Worm (Caenorhabditis elegans): ENCODE results near the gene mop-25.2.

DNA sequence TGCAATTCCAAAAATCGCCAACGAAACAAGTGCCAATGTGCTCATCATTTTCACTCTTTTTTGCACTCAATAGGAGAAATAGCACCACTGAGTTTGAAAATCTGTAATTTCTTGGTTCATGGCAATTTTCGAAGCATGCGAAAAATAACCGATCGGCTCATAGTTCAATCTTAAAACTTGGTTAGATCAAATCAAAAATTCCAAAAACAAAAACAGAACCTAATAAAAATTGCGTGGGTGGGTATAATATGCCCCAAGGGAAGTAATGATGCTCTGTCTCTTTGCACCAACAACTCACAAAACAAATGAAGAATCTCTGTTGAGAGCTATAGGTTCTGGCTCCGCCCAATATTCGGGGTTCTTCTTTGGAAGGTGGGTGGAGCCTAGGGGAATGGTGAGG, 11.7 kb downstream of the mop-25.2 start, which contains the start of gene nlp-11:
- TF ChIP-seq F22D6.2 (tag; optimal IDR thresholded peaks at IDR 0.05) (no peak), tlf-1 (GFP tag; optimal IDR thresholded peaks at IDR 0.05) (no peak), hlh-26 (GFP tag; conservative IDR thresholded peaks at IDR 0.05) (no peak), die-1 (tag; optimal IDR thresholded peaks at IDR 0.05) (no peak), bed-2 (GFP tag; IDR thresholded peaks at IDR 0.05) (no peak)
